Fruit fly (Drosophila melanogaster) whole organism, embryonic: ENCODE results near the gene Arl5.

Source experiments
- Antp ChIP-seq: fragments of 200-800 bp; sonication (Bioruptor generic); optimal IDR thresholded peaks from 3 replicates; lab custom pipeline; 2016; ENCODE audit warnings: missing biosample characterization, missing genetic modification characterization
- B-H1 ChIP-seq: fragments of 200-800 bp; sonication (Bioruptor generic); IDR thresholded peaks from 3 replicates; pipeline ENCODE4 v1.3.6; 2022; ENCODE audit warnings: missing biosample characterization, missing genetic modification characterization
- Bgb ChIP-seq: fragments of 200-800 bp; sonication (Bioruptor generic); IDR thresholded peaks from 2 replicates; pipeline ENCODE4 v1.3.6; 2022; ENCODE audit warnings: missing biosample characterization, missing genetic modification characterization; ENCODE audit not compliant: partially characterized antibody
- CG10209 ChIP-seq: fragments of 200-800 bp; sonication (Bioruptor generic); optimal IDR thresholded peaks from 3 replicates; lab custom pipeline; 2017; ENCODE audit warnings: missing biosample characterization, mild to moderate bottlenecking, missing genetic modification characterization, missing genetic modification reagents
- CG11085 ChIP-seq: fragments of 200-800 bp; sonication (Bioruptor generic); IDR thresholded peaks from 2 replicates; pipeline ENCODE4 v1.3.6; 2022; ENCODE audit warnings: missing biosample characterization, missing genetic modification characterization
- CG12219 ChIP-seq: fragments of 200-800 bp; sonication (Bioruptor generic); optimal IDR thresholded peaks from 3 replicates; lab custom pipeline; 2018; ENCODE audit warnings: missing biosample characterization, mild to moderate bottlenecking, missing genetic modification characterization
- CG12744 ChIP-seq: fragments of 200-800 bp; sonication (Bioruptor generic); optimal IDR thresholded peaks from 2 replicates; lab custom pipeline; 2016; ENCODE audit warnings: missing biosample characterization, missing genetic modification characterization
- CG13424 ChIP-seq: fragments of 200-800 bp; sonication (Bioruptor generic); optimal IDR thresholded peaks from 2 replicates; lab custom pipeline; 2019; ENCODE audit warnings: missing biosample characterization, mild to moderate bottlenecking, missing genetic modification characterization, moderate library complexity
- CG14860 ChIP-seq: fragments of 200-800 bp; sonication (Bioruptor generic); IDR thresholded peaks from 3 replicates; pipeline ENCODE4 v1.3.6; 2022; ENCODE audit warnings: missing biosample characterization, missing genetic modification characterization; ENCODE audit not compliant: partially characterized antibody
- CG14965 ChIP-seq: fragments of 200-800 bp; sonication (Bioruptor generic); optimal IDR thresholded peaks from 2 replicates; lab custom pipeline; 2016; ENCODE audit warnings: missing biosample characterization, missing genetic modification characterization, borderline replicate concordance
- CG15011 ChIP-seq: fragments of 200-800 bp; sonication (Bioruptor generic); optimal IDR thresholded peaks from 3 replicates; lab custom pipeline; 2018; ENCODE audit warnings: missing biosample characterization, mild to moderate bottlenecking, missing genetic modification characterization
- CG1529 ChIP-seq: fragments of 200-800 bp; sonication (Bioruptor generic); optimal IDR thresholded peaks from 3 replicates; lab custom pipeline; 2018; ENCODE audit warnings: missing biosample characterization, missing genetic modification characterization
- CG15696 ChIP-seq: fragments of 200-800 bp; sonication (Bioruptor generic); optimal IDR thresholded peaks from 2 replicates; lab custom pipeline; 2019; ENCODE audit warnings: missing biosample characterization, mild to moderate bottlenecking, missing genetic modification characterization, moderate library complexity
- CG17361 ChIP-seq: fragments of 200-800 bp; sonication (Bioruptor generic); IDR thresholded peaks from 3 replicates; pipeline ENCODE4 v1.3.6; 2022; ENCODE audit warnings: missing biosample characterization, missing genetic modification characterization
- CG17612 ChIP-seq: fragments of 200-800 bp; sonication (Bioruptor generic); IDR thresholded peaks from 2 replicates; pipeline ENCODE4 v1.3.6; 2022; ENCODE audit warnings: missing biosample characterization, missing genetic modification characterization
- CG18262 ChIP-seq: fragments of 200-800 bp; optimal IDR thresholded peaks from 3 replicates; lab custom pipeline; 2019; ENCODE audit warnings: missing biosample characterization, mild to moderate bottlenecking, missing genetic modification characterization, moderate library complexity
- CG1832 ChIP-seq: fragments of 200-800 bp; sonication (Bioruptor generic); optimal IDR thresholded peaks from 2 replicates; lab custom pipeline; 2017; ENCODE audit warnings: missing biosample characterization, mild to moderate bottlenecking, missing genetic modification characterization, inconsistent platforms
- CG2202 ChIP-seq: fragments of 200-800 bp; sonication (Bioruptor generic); optimal IDR thresholded peaks from 2 replicates; lab custom pipeline; 2018; ENCODE audit warnings: missing biosample characterization, mild to moderate bottlenecking, missing genetic modification characterization
- CG2875 ChIP-seq: fragments of 200-800 bp; sonication (Bioruptor generic); optimal IDR thresholded peaks from 2 replicates; lab custom pipeline; 2017; ENCODE audit warnings: missing biosample characterization, mild to moderate bottlenecking, missing genetic modification characterization, missing genetic modification reagents
- CG3726 ChIP-seq: fragments of 200-800 bp; sonication (Bioruptor generic); IDR thresholded peaks from 3 replicates; pipeline ENCODE4, ENCODE4 v1.3.6; 2022; ENCODE audit warnings: missing biosample characterization, missing genetic modification characterization
- CG5180 ChIP-seq: fragments of 200-800 bp; sonication (Bioruptor generic); optimal IDR thresholded peaks from 3 replicates; lab custom pipeline; 2017; ENCODE audit warnings: missing biosample characterization, missing genetic modification characterization, mild to moderate bottlenecking, moderate library complexity, missing genetic modification reagents
- CG6765 ChIP-seq: fragments of 200-800 bp; sonication (Bioruptor generic); optimal IDR thresholded peaks from 3 replicates; lab custom pipeline; 2017; ENCODE audit warnings: missing biosample characterization, mild to moderate bottlenecking, missing genetic modification characterization
- CG6791 ChIP-seq: fragments of 200-800 bp; sonication (Bioruptor generic); IDR thresholded peaks from 3 replicates; pipeline ENCODE4 v1.3.6; 2022; ENCODE audit warnings: missing biosample characterization, missing genetic modification characterization; ENCODE audit not compliant: partially characterized antibody
- CG9727 ChIP-seq: fragments of 200-800 bp; sonication (Bioruptor generic); optimal IDR thresholded peaks from 3 replicates; lab custom pipeline; 2017; ENCODE audit warnings: missing biosample characterization, mild to moderate bottlenecking, missing genetic modification characterization
- Dll ChIP-seq: fragments of 200-800 bp; sonication (Bioruptor generic); IDR thresholded peaks from 4 replicates; pipeline ENCODE4 v1.3.6; 2022; ENCODE audit warnings: missing biosample characterization, missing genetic modification characterization; ENCODE audit not compliant: partially characterized antibody
- Dp ChIP-seq: fragments of 200-800 bp; sonication (Bioruptor generic); optimal IDR thresholded peaks from 2 replicates; lab custom pipeline; 2018; ENCODE audit warnings: missing biosample characterization, mild to moderate bottlenecking, missing genetic modification characterization, moderate library complexity
- E2f1 ChIP-seq: fragments of 200-800 bp; sonication (Bioruptor generic); IDR thresholded peaks from 2 replicates; pipeline ENCODE4 v1.3.6; 2022; ENCODE audit warnings: missing biosample characterization, missing genetic modification characterization
- Fer1 ChIP-seq: fragments of 200-800 bp; sonication (Bioruptor generic); optimal IDR thresholded peaks from 2 replicates; lab custom pipeline; 2017; ENCODE audit warnings: missing biosample characterization, mild to moderate bottlenecking, missing genetic modification characterization
- GATAe ChIP-seq: fragments of 200-800 bp; sonication (Bioruptor generic); conservative IDR thresholded peaks from 2 replicates; pipeline ENCODE4 v1.3.6; 2022; ENCODE audit warnings: missing biosample characterization, missing genetic modification characterization
- HLH3B ChIP-seq: fragments of 200-800 bp; sonication (Bioruptor generic); IDR thresholded peaks from 2 replicates; pipeline ENCODE4 v1.3.6; 2022; ENCODE audit warnings: missing biosample characterization, missing genetic modification characterization
- HLH54F ChIP-seq: fragments of 200-800 bp; sonication (Bioruptor generic); optimal IDR thresholded peaks from 3 replicates; lab custom pipeline; 2016; ENCODE audit warnings: missing biosample characterization, missing genetic modification characterization
- HLHmδ ChIP-seq: fragments of 200-800 bp; sonication (Bioruptor generic); optimal IDR thresholded peaks from 2 replicates; lab custom pipeline; 2018; ENCODE audit warnings: missing biosample characterization, mild to moderate bottlenecking, missing genetic modification characterization, moderate library complexity
- NC2α ChIP-seq: fragments of 200-800 bp; sonication (Bioruptor generic); optimal IDR thresholded peaks from 2 replicates; lab custom pipeline; 2016; ENCODE audit warnings: missing biosample characterization, missing genetic modification characterization
- PHDP ChIP-seq: fragments of 200-800 bp; sonication (Bioruptor generic); optimal IDR thresholded peaks from 3 replicates; lab custom pipeline; 2018; ENCODE audit warnings: missing biosample characterization, mild to moderate bottlenecking, missing genetic modification characterization, moderate library complexity
- Rx ChIP-seq: fragments of 200-800 bp; sonication (Bioruptor generic); IDR thresholded peaks from 2 replicates; pipeline ENCODE4 v1.3.6; 2022; ENCODE audit warnings: missing biosample characterization, missing genetic modification characterization
- Tbp ChIP-seq: fragments of >200 bp; optimal IDR thresholded peaks from 2 replicates; lab custom pipeline; 2018; ENCODE audit warnings: missing biosample characterization, missing genetic modification characterization
- Trl ChIP-seq, 3 experiments: fragments of >200 bp in 2 of 3; fragments of 200-800 bp in 1 of 3; sonication (Bioruptor generic) in 1 of 3; optimal IDR thresholded peaks; 2 replicates in 1 of 3; 3 replicates in 2 of 3; lab custom pipeline; 2016 to 2017; ENCODE audit warnings: missing biosample characterization in 1 of 3, missing genetic modification characterization in 1 of 3
- ac ChIP-seq: fragments of 200-800 bp; sonication (Bioruptor generic); optimal IDR thresholded peaks from 3 replicates; lab custom pipeline; 2017; ENCODE audit warnings: missing biosample characterization, mild to moderate bottlenecking, missing genetic modification characterization
- aop ChIP-seq: fragments of 200-800 bp; sonication (Bioruptor generic); IDR thresholded peaks from 2 replicates; pipeline ENCODE4 v1.3.6; 2022; ENCODE audit warnings: missing biosample characterization, missing genetic modification characterization
- btn ChIP-seq: fragments of 200-800 bp; sonication (Bioruptor generic); optimal IDR thresholded peaks from 2 replicates; lab custom pipeline; 2016; ENCODE audit warnings: missing biosample characterization, missing genetic modification characterization
- cad ChIP-seq: fragments of >200 bp; optimal IDR thresholded peaks from 2 replicates; lab custom pipeline; 2017; ENCODE audit warnings: missing biosample characterization, missing genetic modification characterization
- cg ChIP-seq: fragments of 200-800 bp; sonication (Bioruptor generic); optimal IDR thresholded peaks from 3 replicates; lab custom pipeline; 2019; ENCODE audit warnings: missing biosample characterization, mild to moderate bottlenecking, missing genetic modification characterization, moderate library complexity
- ems ChIP-seq: fragments of 200-800 bp; sonication (Bioruptor generic); optimal IDR thresholded peaks from 3 replicates; lab custom pipeline; 2016; ENCODE audit warnings: missing biosample characterization, missing genetic modification characterization
- fd102C ChIP-seq: fragments of 200-800 bp; sonication (Bioruptor generic); optimal IDR thresholded peaks from 2 replicates; lab custom pipeline; 2018; ENCODE audit warnings: missing biosample characterization, mild to moderate bottlenecking, missing genetic modification characterization, moderate library complexity
- gem ChIP-seq: fragments of 200-800 bp; sonication (Bioruptor generic); optimal IDR thresholded peaks from 2 replicates; lab custom pipeline; 2019; ENCODE audit warnings: missing biosample characterization, mild to moderate bottlenecking, missing genetic modification characterization, moderate library complexity
- hth ChIP-seq: fragments of >200 bp; optimal IDR thresholded peaks from 2 replicates; lab custom pipeline; 2017; ENCODE audit warnings: inconsistent platforms
- lilli ChIP-seq: fragments of 200-800 bp; sonication (Bioruptor generic); optimal IDR thresholded peaks from 3 replicates; lab custom pipeline; 2016; ENCODE audit warnings: missing biosample characterization, missing genetic modification characterization
- pho ChIP-seq: fragments of 200-800 bp; sonication (Bioruptor generic); optimal IDR thresholded peaks from 2 replicates; lab custom pipeline; 2016; ENCODE audit warnings: missing biosample characterization, missing genetic modification characterization
- stwl ChIP-seq: fragments of 200-800 bp; sonication (Bioruptor generic); optimal IDR thresholded peaks from 3 replicates; lab custom pipeline; 2018; ENCODE audit warnings: missing biosample characterization, mild to moderate bottlenecking, missing genetic modification characterization, moderate library complexity
- zf30C ChIP-seq: fragments of 200-800 bp; sonication (Bioruptor generic); optimal IDR thresholded peaks from 3 replicates; lab custom pipeline; 2018; ENCODE audit warnings: missing biosample characterization, mild to moderate bottlenecking, missing genetic modification characterization

Arl5 gene

dm6 chr3L:8308891-8309352, 9.3 kb upstream of the Arl5 start, which contains the start of gene BI-1 (continued):
- TF ChIP-seq pho: no peak
- no peak for TF ChIP-seq CG2202
- TF ChIP-seq Antp (GFP tag; lab: Kevin White, UChicago): peak; percentile 43
- no peak for TF ChIP-seq CG1529
- no peak for TF ChIP-seq ac
- no peak for TF ChIP-seq E2f1 (GFP tag; lab: Robert Waterston, UW)
- peak; percentile 64 for TF ChIP-seq CG18262 (tag; lab: Kevin White, UChicago)
- TF ChIP-seq NC2α (GFP tag; lab: Kevin White, UChicago): no peak
- no peak for TF ChIP-seq CG11085 (GFP tag; lab: Robert Waterston, UW)
- peak; percentile 59 for TF ChIP-seq lilli (GFP tag; lab: Kevin White, UChicago)
- no peak for TF ChIP-seq CG6791 (GFP tag; lab: Robert Waterston, UW)
- TF ChIP-seq CG14965 (GFP tag; lab: Kevin White, UChicago): no peak
- no peak for TF ChIP-seq B-H1 (GFP tag; lab: Robert Waterston, UW)
- peak; percentile 57 for TF ChIP-seq PHDP (tag; lab: Kevin White, UChicago)
- TF ChIP-seq Dp (GFP tag; lab: Kevin White, UChicago): peak; percentile 83
- peak; percentile 76 for TF ChIP-seq stwl (tag; lab: Kevin White, UChicago)
- TF ChIP-seq HLH54F (GFP tag; lab: Kevin White, UChicago): peak; percentile 38
- 0 out of 2 replicates have a peak, but pooled peaks have one; percentile 3 for TF ChIP-seq Rx (GFP tag; lab: Robert Waterston, UW)
- TF ChIP-seq ems (GFP tag; lab: Kevin White, UChicago): peak; percentile 28
- TF ChIP-seq GATAe (GFP tag; lab: Robert Waterston, UW): peak; percentile 43; the same call in 1 of the 2 replicates
- TF ChIP-seq fd102C (GFP tag; lab: Kevin White, UChicago): no peak
- TF ChIP-seq CG3726: no peak
- TF ChIP-seq CG15011 (GFP tag; lab: Kevin White, UChicago): no peak
- no peak for TF ChIP-seq HLH3B
- TF ChIP-seq Bgb (GFP tag; lab: Robert Waterston, UW): no peak
- peak; percentile 78 for TF ChIP-seq Fer1
- TF ChIP-seq CG13424 (tag; lab: Kevin White, UChicago): peak; percentile 70
- TF ChIP-seq CG1832: no peak
- TF ChIP-seq CG17361 (GFP tag; lab: Robert Waterston, UW): peak; percentile 88
- no peak for TF ChIP-seq CG14860 (GFP tag; lab: Robert Waterston, UW)
- TF ChIP-seq Dll (GFP tag; lab: Robert Waterston, UW): no peak
- no peak for TF ChIP-seq zf30C (GFP tag; lab: Kevin White, UChicago)
- no peak for TF ChIP-seq CG12219 (GFP tag; lab: Kevin White, UChicago)
- peak; percentile 54 for TF ChIP-seq CG10209
- TF ChIP-seq CG5180 (GFP tag; lab: Kevin White, UChicago): no peak
- TF ChIP-seq aop: no peak
- TF ChIP-seq CG6765: peak; percentile 56
- no peak for TF ChIP-seq Trl (optimal IDR thresholded peaks at IDR 0.05; lab: Kevin White, UChicago)
- TF ChIP-seq Trl (GFP tag; optimal IDR thresholded peaks at IDR 0.05; lab: Kevin White, UChicago): peak; percentile 63
- TF ChIP-seq gem (tag; lab: Kevin White, UChicago): peak; percentile 75
- TF ChIP-seq cad: no peak
- peak; percentile 15 for TF ChIP-seq CG2875 (GFP tag; lab: Kevin White, UChicago)
- peak; percentile 61 for TF ChIP-seq CG15696 (tag; lab: Kevin White, UChicago)
- TF ChIP-seq CG17612: no peak
- no peak for TF ChIP-seq btn (GFP tag; lab: Kevin White, UChicago)
- no peak for TF ChIP-seq Tbp (GFP tag; lab: Kevin White, UChicago)
- TF ChIP-seq cg (GFP tag; lab: Kevin White, UChicago): no peak
- TF ChIP-seq HLHmδ (GFP tag; lab: Kevin White, UChicago): no peak
- TF ChIP-seq CG9727 (GFP tag; lab: Kevin White, UChicago): peak; percentile 63
- no peak for TF ChIP-seq CG12744 (GFP tag; lab: Kevin White, UChicago)
- no peak for TF ChIP-seq hth (lab: Kevin White, UChicago)
